Worm (Caenorhabditis elegans): ENCODE measurements around the gene T21D12.14.

Gene T21D12.14

DNA sequence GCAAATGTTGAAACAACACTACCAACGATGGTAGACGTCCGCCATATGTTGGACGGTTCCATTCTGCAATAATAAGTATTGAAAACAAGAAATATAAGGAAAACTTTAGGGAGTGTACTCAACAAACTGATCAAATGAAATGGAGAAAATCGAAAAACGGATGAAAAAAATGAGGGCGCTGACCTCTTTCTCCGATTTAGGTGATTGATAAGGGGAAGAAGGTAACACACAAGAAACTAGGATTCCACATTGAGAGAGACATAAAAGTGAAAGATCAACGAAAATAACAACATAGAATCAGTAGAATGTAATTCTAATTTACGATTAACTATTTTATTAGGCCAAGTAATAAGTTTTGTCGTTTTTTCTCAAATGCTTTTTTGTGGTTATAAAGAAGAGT is 28.8 kb downstream of the T21D12.14 start, which contains the start of gene dpy-9:
Gene dpy-9, minus strand, starts transcription at position 63 of the 400 bp plus-strand sequence.
- TF ChIP-seq nhr-23 (tag; optimal IDR thresholded peaks at IDR 0.05) (peak; percentile 92), hmg-11 (tag; optimal IDR thresholded peaks at IDR 0.05) (no peak)

DNA sequence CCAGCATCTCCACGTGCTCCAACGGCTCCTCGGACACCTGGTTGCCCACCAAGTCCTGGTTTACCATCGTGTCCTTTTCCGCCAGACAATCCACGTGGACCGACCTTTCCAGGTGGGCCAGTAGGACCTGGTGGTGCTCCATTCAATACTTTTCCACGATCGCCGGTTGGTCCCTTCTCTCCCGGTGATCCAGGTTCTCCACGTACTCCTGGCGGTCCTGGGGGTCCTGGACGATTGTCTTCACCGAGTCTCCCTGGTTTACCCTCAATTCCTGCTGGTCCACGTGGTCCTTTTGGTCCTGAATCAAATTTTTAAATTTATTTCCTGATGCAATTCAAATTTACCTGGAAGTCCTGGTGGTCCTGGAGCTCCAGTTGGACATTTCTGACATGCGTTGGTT is 29.6 kb downstream of the T21D12.14 start:
- TF ChIP-seq fos-1 (tag; optimal IDR thresholded peaks at IDR 0.05) (no peak), nhr-12 (tag; optimal IDR thresholded peaks at IDR 0.05) (no peak), ztf-4 (tag; optimal IDR thresholded peaks at IDR 0.05) (no peak), unc-39 (tag; optimal IDR thresholded peaks at IDR 0.05) (no peak), egl-27 (tag; optimal IDR thresholded peaks at IDR 0.05) (no peak), nhr-23 (tag; optimal IDR thresholded peaks at IDR 0.05) (no peak), ama-1 (optimal IDR thresholded peaks at IDR 0.05) (no peak), daf-12 (tag; optimal IDR thresholded peaks at IDR 0.05) (no peak), zag-1 (tag; optimal IDR thresholded peaks at IDR 0.05) (no peak), mml-1 (tag; optimal IDR thresholded peaks at IDR 0.05) (no peak), ceh-16 (tag; optimal IDR thresholded peaks at IDR 0.05) (no peak), nfya-1 (tag; optimal IDR thresholded peaks at IDR 0.05; ENCODE audit: insufficient read depth) (no peak), fkh-2 (tag; optimal IDR thresholded peaks at IDR 0.05) (no peak), pqm-1 (tag; optimal IDR thresholded peaks at IDR 0.05) (no peak), sea-2 (GFP tag; optimal IDR thresholded peaks at IDR 0.05) (no peak), eor-1 (tag; optimal IDR thresholded peaks at IDR 0.05) (no peak), elt-2 (tag; optimal IDR thresholded peaks at IDR 0.05) (no peak), skn-1 (tag; optimal IDR thresholded peaks at IDR 0.05) (no peak), snpc-4 (tag; optimal IDR thresholded peaks at IDR 0.05) (no peak), aly-2 (tag; optimal IDR thresholded peaks at IDR 0.05) (no peak)

DNA sequence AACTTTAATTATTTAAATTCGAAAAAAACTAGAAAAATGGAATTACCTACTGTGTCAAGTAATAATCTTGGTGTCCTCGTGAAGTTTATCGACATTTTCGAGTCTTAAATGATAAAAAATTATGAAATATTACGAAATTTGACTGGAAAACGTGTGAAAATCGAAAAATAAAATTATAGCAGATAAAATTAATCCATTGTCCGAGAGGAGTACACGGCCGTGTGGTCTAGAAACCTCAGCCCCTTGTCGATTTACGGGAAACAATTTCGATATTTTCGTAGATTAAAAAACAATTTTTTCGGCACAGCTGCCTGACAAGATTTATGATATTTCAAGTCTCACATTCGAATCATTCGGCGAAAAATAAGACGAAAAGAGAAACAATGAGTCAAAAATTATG is 30.8 kb downstream of the T21D12.14 start, which contains the start of gene R02D3.8:
Gene R02D3.8, minus strand, starts transcription at position 109 of the 400 bp plus-strand sequence.
- TF ChIP-seq nhr-77 (tag; optimal IDR thresholded peaks at IDR 0.05) (no peak), snpc-4 (tag; optimal IDR thresholded peaks at IDR 0.05) (no peak), eor-1 (tag; optimal IDR thresholded peaks at IDR 0.05) (no peak), ceh-16 (tag; optimal IDR thresholded peaks at IDR 0.05) (no peak), nhr-12 (tag; optimal IDR thresholded peaks at IDR 0.05) (no peak), mdl-1 (tag; optimal IDR thresholded peaks at IDR 0.05) (no peak), skn-1 (tag; optimal IDR thresholded peaks at IDR 0.05) (no peak), nhr-76 (tag; optimal IDR thresholded peaks at IDR 0.05) (no peak), ama-1 (optimal IDR thresholded peaks at IDR 0.05) (peak; percentile 43), pha-4 (tag; optimal IDR thresholded peaks at IDR 0.05) (peak; percentile 35), hmg-11 (tag; optimal IDR thresholded peaks at IDR 0.05) (peak; percentile 24), nhr-11 (tag; optimal IDR thresholded peaks at IDR 0.05) (no peak), ceh-28 (tag; optimal IDR thresholded peaks at IDR 0.05) (no peak), ztf-11 (tag; optimal IDR thresholded peaks at IDR 0.05) (no peak), unc-62 (GFP tag; optimal IDR thresholded peaks at IDR 0.05) (no peak), egl-27 (tag; optimal IDR thresholded peaks at IDR 0.05) (no peak), nhr-25 (tag; optimal IDR thresholded peaks at IDR 0.05) (no peak), tbx-2 (tag; optimal IDR thresholded peaks at IDR 0.05) (no peak), unc-39 (tag; optimal IDR thresholded peaks at IDR 0.05) (no peak), aly-2 (tag; optimal IDR thresholded peaks at IDR 0.05) (no peak), mml-1 (tag; optimal IDR thresholded peaks at IDR 0.05) (no peak), nhr-28 (tag; optimal IDR thresholded peaks at IDR 0.05) (no peak), lsy-12 (tag; optimal IDR thresholded peaks at IDR 0.05) (peak; percentile 17), nhr-67 (tag; optimal IDR thresholded peaks at IDR 0.05) (no peak), lin-15B (tag; optimal IDR thresholded peaks at IDR 0.05) (peak; percentile 64), egl-5 (tag; optimal IDR thresholded peaks at IDR 0.05) (no peak), ZK546.5 (tag; optimal IDR thresholded peaks at IDR 0.05) (no peak), ceh-9 (tag; optimal IDR thresholded peaks at IDR 0.05) (no peak), daf-12 (tag; optimal IDR thresholded peaks at IDR 0.05) (no peak), pqm-1 (tag; optimal IDR thresholded peaks at IDR 0.05) (no peak), nhr-237 (tag; optimal IDR thresholded peaks at IDR 0.05) (no peak), ztf-4 (tag; optimal IDR thresholded peaks at IDR 0.05) (no peak), fos-1 (tag; optimal IDR thresholded peaks at IDR 0.05) (no peak), lin-39 (tag; optimal IDR thresholded peaks at IDR 0.05) (peak; percentile 25), sea-2 (GFP tag; optimal IDR thresholded peaks at IDR 0.05) (no peak), nhr-43 (tag; optimal IDR thresholded peaks at IDR 0.05; ENCODE audit: poor library complexity, severe bottlenecking) (peak; percentile 54), R02D3.7 (tag; optimal IDR thresholded peaks at IDR 0.05) (no peak), nfya-1 (tag; optimal IDR thresholded peaks at IDR 0.05; ENCODE audit: insufficient read depth) (peak; percentile 52), nhr-23 (tag; optimal IDR thresholded peaks at IDR 0.05) (peak; percentile 57), ceh-82 (tag; optimal IDR thresholded peaks at IDR 0.05) (no peak), elt-2 (tag; optimal IDR thresholded peaks at IDR 0.05) (peak; percentile 16), jun-1 (tag; optimal IDR thresholded peaks at IDR 0.05) (no peak)
